Fruit fly (Drosophila melanogaster) whole organism: ENCODE measurements around the gene Dus4.

Experiments used
- CG8478 ChIP-seq: fragments of >200 bp; optimal IDR thresholded peaks from 2 replicates; lab custom pipeline; 2018; ENCODE audit warnings: inconsistent platforms
- Dll ChIP-seq: fragments of >200 bp; optimal IDR thresholded peaks from 2 replicates; lab custom pipeline; 2017
- EcR ChIP-seq, 2 experiments: fragments of >200 bp; optimal IDR thresholded peaks; 2 replicates each; lab custom pipeline; 2017; ENCODE audit warnings: missing biosample characterization in 2 of 2, missing genetic modification characterization in 2 of 2, missing genetic modification reagents in 2 of 2
- pan ChIP-seq: fragments of >200 bp; optimal IDR thresholded peaks from 2 replicates; lab custom pipeline; 2017
- psq ChIP-seq: fragments of >200 bp; optimal IDR thresholded peaks from 2 replicates; lab custom pipeline; 2017
- usp ChIP-seq: fragments of >200 bp; optimal IDR thresholded peaks from 2 replicates; lab custom pipeline; 2017; ENCODE audit warnings: missing biosample characterization, missing genetic modification characterization, mixed read lengths

Dus4 gene

DNA sequence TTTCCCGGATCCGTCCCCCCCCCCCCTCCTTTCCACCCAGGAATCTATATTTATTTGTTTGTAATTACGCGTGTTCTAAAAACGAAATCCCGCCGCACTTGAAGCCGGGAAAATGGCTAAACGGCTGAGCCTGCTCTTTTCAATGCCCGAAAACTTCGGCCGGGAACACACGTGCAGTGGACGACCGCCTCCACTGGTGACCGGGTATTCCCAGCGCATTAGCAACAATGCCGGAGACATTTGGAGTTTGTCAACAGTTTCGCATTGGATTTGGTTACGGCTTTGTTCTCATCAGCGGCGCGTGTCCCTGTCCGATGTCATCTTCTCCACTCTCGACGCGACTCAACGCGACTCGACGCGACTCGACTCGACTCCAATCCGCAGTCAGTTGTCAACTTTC is 41.3 kb downstream of the Dus4 start:
- no peak for TF ChIP-seq psq
- TF ChIP-seq pan (lab: Kevin White, UChicago), result no peak
- no peak for TF ChIP-seq CG8478 (lab: Kevin White, UChicago)
- no peak for TF ChIP-seq usp (GFP tag; lab: Kevin White, UChicago)
- TF ChIP-seq EcR (GFP tag; optimal IDR thresholded peaks at IDR 0.05; lab: Kevin White, UChicago), result no peak
- no peak for TF ChIP-seq Dll (lab: Kevin White, UChicago)

DNA sequence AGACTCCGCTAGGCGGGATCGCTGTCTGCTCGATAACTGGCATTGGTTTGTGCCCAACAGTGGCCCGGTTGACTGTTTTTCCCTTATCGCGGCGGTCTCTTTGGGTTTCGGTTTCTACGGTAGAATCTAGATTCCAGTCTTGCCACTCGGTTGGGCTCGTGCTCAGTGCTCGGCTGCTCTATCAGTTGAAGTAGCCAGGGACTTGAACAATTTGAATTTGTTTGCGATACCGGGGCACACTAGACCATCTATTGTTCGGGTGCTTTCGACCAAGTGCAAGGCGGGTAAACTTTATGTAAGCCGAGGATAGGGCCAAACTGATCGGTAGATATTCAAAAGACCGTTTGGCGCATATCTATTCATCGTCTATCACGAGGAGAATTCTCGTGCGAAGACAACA is 43.1 kb downstream of the Dus4 start:
- no peak for TF ChIP-seq CG8478 (lab: Kevin White, UChicago)

DNA sequence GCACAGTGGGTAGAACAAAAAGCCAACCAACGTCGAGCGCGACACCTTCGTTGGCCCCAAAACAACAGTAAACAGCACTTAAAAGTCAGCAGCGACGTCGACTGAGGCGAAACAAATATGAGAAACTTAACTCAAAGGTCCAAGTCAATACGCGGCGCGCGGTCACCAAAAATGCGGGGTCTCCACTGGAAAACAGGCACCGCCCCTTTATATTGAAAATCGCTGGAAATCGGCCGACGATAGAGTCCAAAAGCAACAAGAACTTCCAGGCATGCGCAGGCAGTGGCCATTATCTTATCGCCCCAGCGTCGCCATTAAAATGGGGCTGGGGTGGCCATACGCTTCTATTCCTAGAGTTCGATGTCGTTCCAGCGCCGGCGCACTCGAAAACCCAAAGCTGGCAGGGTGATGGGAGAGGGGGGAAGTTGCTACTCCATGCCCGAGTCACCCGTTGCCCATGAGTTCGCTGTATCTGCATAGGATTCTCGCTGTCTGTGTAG is 45.3 kb downstream of the Dus4 start, which contains the start of gene Lim3:
Lim3 (minus strand) TSS at position 51 of the 500 bp plus-strand sequence.
- TF ChIP-seq Dll (lab: Kevin White, UChicago) (no peak), EcR (GFP tag; optimal IDR thresholded peaks at IDR 0.05; lab: Kevin White, UChicago) (no peak), pan (lab: Kevin White, UChicago) (no peak), CG8478 (lab: Kevin White, UChicago) (no peak), usp (GFP tag; lab: Kevin White, UChicago) (no peak), psq (no peak)

DNA sequence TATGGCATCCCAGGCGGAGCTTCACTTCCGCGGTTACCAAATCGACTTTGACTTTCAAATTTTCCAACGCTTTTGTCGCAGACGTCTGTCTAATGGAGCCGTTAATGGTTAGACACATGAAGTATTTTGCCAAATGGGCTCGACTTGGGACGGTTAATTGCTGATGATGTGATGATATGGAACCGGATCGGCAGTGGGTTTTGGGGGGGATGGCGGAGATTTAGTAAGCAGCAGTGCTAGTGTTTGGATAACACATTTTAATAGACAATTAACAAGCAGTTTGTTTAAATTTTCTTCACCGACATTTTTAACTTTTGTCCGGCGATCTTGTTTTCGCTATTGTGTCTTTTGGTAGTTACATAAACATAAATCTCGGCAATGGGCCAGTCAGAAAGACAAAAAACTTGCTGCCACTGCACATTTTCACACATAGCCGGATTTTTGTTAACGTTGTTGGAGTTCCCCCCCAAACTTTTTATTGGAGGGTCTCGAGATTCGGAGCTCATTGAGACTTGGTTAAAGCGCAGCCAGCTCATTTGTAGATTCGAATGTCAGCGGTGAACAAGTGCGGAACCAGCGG is 46.6 kb downstream of the Dus4 start, which contains the start of gene amd:
amd (plus strand) TSS at position 530 of the 580 bp plus-strand sequence.
- TF ChIP-seq pan (lab: Kevin White, UChicago), result no peak
- no peak for TF ChIP-seq psq
- TF ChIP-seq usp (GFP tag; lab: Kevin White, UChicago), result no peak
- TF ChIP-seq CG8478 (lab: Kevin White, UChicago), result no peak
- TF ChIP-seq EcR (GFP tag; optimal IDR thresholded peaks at IDR 0.05; lab: Kevin White, UChicago), result no peak
- TF ChIP-seq Dll (lab: Kevin White, UChicago), result no peak

DNA sequence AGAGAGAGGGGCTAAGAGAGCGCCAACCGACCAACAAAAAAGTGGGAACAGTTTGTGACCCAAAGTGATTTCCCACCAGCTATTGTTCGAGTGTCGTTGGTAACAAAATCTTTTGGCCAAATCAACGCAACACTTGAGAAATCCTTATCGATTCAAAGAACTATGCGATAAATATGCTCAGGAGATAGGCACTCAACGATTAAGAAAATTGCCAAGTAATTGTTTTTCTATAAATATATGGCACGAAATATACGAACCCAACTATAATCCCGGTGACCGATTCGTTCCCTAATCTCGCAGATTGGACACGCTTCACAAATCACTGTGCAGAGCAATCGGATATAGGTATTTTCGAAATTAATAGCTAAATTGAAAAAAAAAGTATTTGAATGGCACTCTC is 48.0 kb downstream of the Dus4 start:
- no peak for TF ChIP-seq CG8478 (lab: Kevin White, UChicago)
- no peak for TF ChIP-seq usp (GFP tag; lab: Kevin White, UChicago)
- TF ChIP-seq pan (lab: Kevin White, UChicago), result no peak
- no peak for TF ChIP-seq EcR (GFP tag; optimal IDR thresholded peaks at IDR 0.05; lab: Kevin White, UChicago)
- no peak for TF ChIP-seq psq
- TF ChIP-seq Dll (lab: Kevin White, UChicago), result no peak

DNA sequence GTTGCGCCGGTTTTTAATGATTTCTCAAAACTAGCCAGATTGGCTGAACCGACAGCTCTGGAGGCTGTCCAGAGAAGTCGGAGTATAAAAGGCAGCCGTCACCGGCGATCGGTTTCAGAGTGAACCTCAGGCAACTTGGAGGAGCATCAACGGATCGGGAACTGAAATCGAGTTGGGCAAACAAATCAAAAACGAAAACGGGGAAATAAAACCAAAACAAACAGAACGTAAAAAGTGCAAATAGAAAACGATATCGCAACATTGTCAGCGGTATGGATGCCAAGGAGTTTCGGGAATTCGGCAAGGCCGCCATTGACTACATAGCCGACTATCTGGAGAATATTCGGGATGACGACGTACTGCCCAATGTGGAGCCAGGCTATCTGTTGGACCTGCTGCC is 48.6 kb downstream of the Dus4 start:
- TF ChIP-seq usp (GFP tag; lab: Kevin White, UChicago), result no peak
- no peak for TF ChIP-seq Dll (lab: Kevin White, UChicago)
- TF ChIP-seq EcR (GFP tag; optimal IDR thresholded peaks at IDR 0.05; lab: Kevin White, UChicago), result no peak
- no peak for TF ChIP-seq pan (lab: Kevin White, UChicago)
- TF ChIP-seq psq, result no peak

DNA sequence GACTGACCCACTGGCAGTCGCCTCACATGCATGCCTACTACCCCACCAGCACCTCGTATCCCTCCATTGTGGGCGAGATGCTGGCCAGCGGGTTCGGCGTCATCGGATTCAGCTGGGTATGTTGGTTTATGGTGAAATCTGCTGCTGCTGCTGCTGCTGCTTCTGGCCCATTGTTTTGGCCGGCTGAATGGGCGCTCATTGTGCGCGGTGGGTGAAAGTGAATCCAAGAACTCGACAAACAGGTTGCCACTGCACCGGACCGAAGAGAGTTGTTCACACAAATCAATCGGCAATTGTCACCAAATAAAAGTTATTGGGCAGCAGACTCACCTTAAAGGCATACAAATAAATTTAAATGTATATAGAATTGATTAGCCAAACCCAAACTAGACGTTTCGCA is 49.1 kb downstream of the Dus4 start:
- no peak for TF ChIP-seq CG8478 (lab: Kevin White, UChicago)
- no peak for TF ChIP-seq usp (GFP tag; lab: Kevin White, UChicago)
- no peak for TF ChIP-seq Dll (lab: Kevin White, UChicago)
